Worm (Caenorhabditis elegans): Measurements from ENCODE around the gene scl-7.

- TF ChIP-seq mdl-1 (tag; optimal IDR thresholded peaks at IDR 0.05), result no peak
- no peak for TF ChIP-seq snpc-4 (tag; optimal IDR thresholded peaks at IDR 0.05)
- TF ChIP-seq lin-35 (GFP tag; optimal IDR thresholded peaks at IDR 0.05), result no peak
- TF ChIP-seq ama-1 (optimal IDR thresholded peaks at IDR 0.05), result no peak
- TF ChIP-seq nhr-12 (tag; optimal IDR thresholded peaks at IDR 0.05), result no peak
- no peak for TF ChIP-seq ztf-4 (tag; optimal IDR thresholded peaks at IDR 0.05)
- no peak for TF ChIP-seq pqm-1 (tag; optimal IDR thresholded peaks at IDR 0.05)
- TF ChIP-seq fkh-10 (GFP tag; optimal IDR thresholded peaks at IDR 0.05), result no peak
- no peak for TF ChIP-seq unc-62 (GFP tag; optimal IDR thresholded peaks at IDR 0.05)
- no peak for TF ChIP-seq F16B12.6 (tag; optimal IDR thresholded peaks at IDR 0.05)
- TF ChIP-seq C04F5.9 (tag; optimal IDR thresholded peaks at IDR 0.05), result no peak
- no peak for TF ChIP-seq ceh-82 (tag; optimal IDR thresholded peaks at IDR 0.05)
Observed at ce11 chrIV:13026762-13027161, 43.5 kb upstream of the scl-7 start.

Data from whole organism, L1 larva.